Worm (Caenorhabditis elegans): ENCODE results near the gene npp-20.

Gene npp-20

DNA sequence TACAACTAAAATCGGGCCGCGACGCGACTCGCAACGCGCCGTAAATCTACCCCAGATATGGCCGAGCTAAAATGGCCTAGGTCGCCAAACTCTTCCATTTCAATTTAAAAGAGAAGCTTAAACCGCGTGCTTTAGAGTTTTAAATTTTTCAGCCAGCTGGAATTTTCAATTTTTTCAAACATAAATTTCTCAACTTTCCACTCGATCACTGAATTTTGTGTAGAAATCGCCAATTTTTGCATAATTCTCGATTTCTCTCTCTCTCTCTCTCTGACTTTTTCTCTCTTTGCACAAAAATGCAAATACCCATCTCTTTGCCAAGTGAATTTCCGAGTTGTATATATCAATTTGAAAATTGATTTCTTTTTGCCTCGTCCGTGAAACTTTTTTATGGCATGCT is 27.6 kb upstream of the npp-20 start, which contains the start of gene K03H6.1:
Gene K03H6.1, plus strand, starts transcription at position 301 of the 400 bp plus-strand sequence.
- TF ChIP-seq rbr-2 (tag; optimal IDR thresholded peaks at IDR 0.05) (no peak), unc-62 (GFP tag; optimal IDR thresholded peaks at IDR 0.05 in 1 of 2) (peak in 1 of 2 experiments; percentile 53), unc-62 (tag; optimal IDR thresholded peaks at IDR 0.05) (no peak), snpc-4 (tag; optimal IDR thresholded peaks at IDR 0.05) (no peak), Y75B8A.6 (GFP tag; IDR thresholded peaks at IDR 0.05) (no peak), lsy-2 (tag; optimal IDR thresholded peaks at IDR 0.05) (no peak), skn-1 (tag; optimal IDR thresholded peaks at IDR 0.05) (no peak), nhr-6 (tag; optimal IDR thresholded peaks at IDR 0.05) (no peak), F26F4.8 (GFP tag; conservative IDR thresholded peaks at IDR 0.05) (no peak), F37D6.2 (tag; optimal IDR thresholded peaks at IDR 0.05) (no peak)

- TF ChIP-seq lin-1 (GFP tag; IDR thresholded peaks at IDR 0.05) (no peak), Y48G9A.11 (GFP tag; IDR thresholded peaks at IDR 0.05) (no peak), nhr-10 (tag; optimal IDR thresholded peaks at IDR 0.05) (no peak), pqm-1 (tag; optimal IDR thresholded peaks at IDR 0.05) (no peak), madf-5 (GFP tag; IDR thresholded peaks at IDR 0.05) (no peak), R02D3.7 (tag; optimal IDR thresholded peaks at IDR 0.05) (no peak), zip-11 (GFP tag; IDR thresholded peaks at IDR 0.05) (no peak), fos-1 (tag; optimal IDR thresholded peaks at IDR 0.05) (no peak), php-3 (GFP tag; IDR thresholded peaks at IDR 0.05) (no peak)
These were observed 26.5 kb upstream of the npp-20 start for ce11 chrIV:1522358-1522757.

DNA sequence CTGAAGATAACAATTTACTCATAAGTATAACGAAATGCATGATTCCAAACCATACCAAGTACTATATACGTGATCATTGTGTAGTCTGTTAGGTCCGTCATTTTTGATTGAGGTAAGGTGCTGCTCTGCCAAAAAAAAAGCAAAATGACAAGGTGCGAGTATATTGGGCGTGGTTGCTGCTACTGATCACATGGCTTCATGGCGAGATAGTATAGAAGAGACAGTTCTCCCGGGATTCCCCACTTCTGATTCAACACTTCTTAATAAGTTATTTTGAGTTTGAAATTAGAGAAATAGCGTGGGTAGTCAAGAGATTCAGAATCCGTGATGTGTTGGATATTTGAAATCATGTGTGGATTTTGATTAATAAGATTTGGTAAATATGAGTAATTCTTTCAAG is 25.4 kb upstream of the npp-20 start, which contains the start of gene K03H6.4:
Gene K03H6.4, minus strand, starts transcription at position 101 of the 400 bp plus-strand sequence.
- TF ChIP-seq lsy-2 (tag; optimal IDR thresholded peaks at IDR 0.05) = no peak
- peak in 1 of 2 experiments; percentile 90 for TF ChIP-seq unc-62 (GFP tag; optimal IDR thresholded peaks at IDR 0.05 in 1 of 2)
- TF ChIP-seq unc-62 (tag; optimal IDR thresholded peaks at IDR 0.05) = no peak

- no peak for TF ChIP-seq ceh-28 (tag; optimal IDR thresholded peaks at IDR 0.05)
- no peak for TF ChIP-seq nhr-41 (GFP tag; IDR thresholded peaks at IDR 0.05)
- TF ChIP-seq nhr-42 (GFP tag; IDR thresholded peaks at IDR 0.05) = no peak
- no peak for TF ChIP-seq Y105C5A.15 (GFP tag; IDR thresholded peaks at IDR 0.05)
- TF ChIP-seq mxl-3 (GFP tag; optimal IDR thresholded peaks at IDR 0.05) = peak; percentile 4
- TF ChIP-seq ama-1 (optimal IDR thresholded peaks at IDR 0.05) = no peak
- TF ChIP-seq fos-1 (tag; optimal IDR thresholded peaks at IDR 0.05) = no peak
- no peak for TF ChIP-seq fkh-10 (GFP tag; optimal IDR thresholded peaks at IDR 0.05)
- no peak for TF ChIP-seq lin-38 (GFP tag; IDR thresholded peaks at IDR 0.05)
- TF ChIP-seq ZK337.2 (GFP tag; IDR thresholded peaks at IDR 0.05) = no peak
- TF ChIP-seq unc-62 (GFP tag; optimal IDR thresholded peaks at IDR 0.05 in 1 of 2) = peak in 1 of 2 experiments; percentile 24
- TF ChIP-seq unc-62 (tag; optimal IDR thresholded peaks at IDR 0.05) = no peak
- no peak for TF ChIP-seq nhr-237 (tag; optimal IDR thresholded peaks at IDR 0.05)
These were observed 20.7 kb upstream of the npp-20 start, which contains the start of gene clec-172 for ce11 chrIV:1516527-1516926. Gene clec-172 (minus strand): TSS chrIV:1516627.

ce11 chrIV:1515891-1516290 is 20.1 kb upstream of the npp-20 start:
- TF ChIP-seq ztf-7 (tag; optimal IDR thresholded peaks at IDR 0.05) (no peak), zag-1 (tag; optimal IDR thresholded peaks at IDR 0.05) (no peak), tra-1 (GFP tag; IDR thresholded peaks at IDR 0.05) (no peak), egl-43 (GFP tag; IDR thresholded peaks at IDR 0.05) (peak; percentile 5; the same call in 1 of the 2 replicates), set-16 (GFP tag; IDR thresholded peaks at IDR 0.05) (peak; percentile 96), mdt-29 (GFP tag; IDR thresholded peaks at IDR 0.05) (no peak), T20F7.1 (GFP tag; optimal IDR thresholded peaks at IDR 0.05) (no peak), ceh-28 (tag; optimal IDR thresholded peaks at IDR 0.05) (no peak), zfp-2 (tag; optimal IDR thresholded peaks at IDR 0.05) (no peak), ceh-44 (GFP tag; IDR thresholded peaks at IDR 0.05) (no peak), lin-39 (tag; optimal IDR thresholded peaks at IDR 0.05) (no peak)

Data from whole organism, L4 larva.